Worm (Caenorhabditis elegans) whole organism, L4/young adult: Measurements from ENCODE around the gene Y73F8A.35.
"Not testable (repeated sequence)": the region's sequence is repeated elsewhere in the genome, so short reads cannot be mapped to it uniquely, and the experiment has no call there.

ENCODE experiments used
- W03F9.2 ChIP-seq: fragments of 150-350 bp; optimal IDR thresholded peaks from 2 replicates; lab custom pipeline; 2014; ENCODE audit warnings: missing biosample characterization, missing genetic modification characterization
- dao-5 ChIP-seq: sonication (generic microtip); optimal IDR thresholded peaks from 2 replicates; lab custom pipeline; 2016; ENCODE audit warnings: missing genotype, missing genetic modification characterization, moderate library complexity, missing compliant biosample characterization
- him-1 ChIP-seq: sonication (generic microtip); optimal IDR thresholded peaks from 2 replicates; lab custom pipeline; 2016; ENCODE audit warnings: missing genotype, missing genetic modification reagents, missing genetic modification characterization, missing compliant biosample characterization

The Y73F8A.35 gene

DNA sequence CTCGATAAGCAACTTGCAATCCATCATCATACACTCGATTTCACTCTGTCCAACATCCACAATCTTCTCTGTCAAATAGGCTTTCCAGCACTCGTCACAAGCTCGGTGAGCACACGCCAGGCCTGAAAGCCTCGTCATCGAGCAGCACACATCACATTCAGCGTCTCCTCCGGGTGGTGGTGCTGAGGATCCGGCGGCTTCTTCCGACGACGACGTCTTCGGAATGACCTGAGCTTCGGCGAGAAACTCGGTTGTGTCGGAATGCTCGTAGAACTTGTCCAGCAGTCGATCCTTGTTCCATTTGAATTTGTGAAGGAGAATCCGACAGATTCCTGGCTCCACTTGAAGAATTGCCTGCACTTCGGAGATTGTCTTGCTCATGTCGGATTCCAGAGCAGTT is 12.5 kb downstream of the Y73F8A.35 start:
- TF ChIP-seq W03F9.2 (tag; lab: Kevin White, UChicago) (no peak), dao-5 (tag; lab: Kevin White, UChicago) (no peak), him-1 (tag; lab: Kevin White, UChicago) (no peak)

DNA sequence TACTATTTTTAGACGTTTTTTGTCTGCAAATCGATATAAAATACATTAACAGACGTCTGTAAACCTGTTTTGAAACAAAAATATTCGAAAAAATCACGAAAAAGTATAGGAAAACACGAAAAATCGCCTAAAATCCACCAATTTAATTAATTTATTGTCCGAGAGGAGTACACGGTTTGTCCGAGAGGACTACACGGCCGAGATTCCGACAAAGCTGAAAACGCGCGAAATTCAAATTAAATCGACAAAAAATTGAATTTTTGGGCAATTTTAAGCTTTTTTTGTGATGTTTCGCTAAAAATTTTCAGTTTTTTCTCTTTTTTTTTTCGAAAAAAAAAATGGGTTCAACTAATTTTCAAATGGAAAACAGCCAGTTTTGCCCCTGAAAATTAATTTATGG is 13.3 kb downstream of the Y73F8A.35 start:
- TF ChIP-seq dao-5 (tag; lab: Kevin White, UChicago) (no peak), W03F9.2 (tag; lab: Kevin White, UChicago) (peak; percentile 60), him-1 (tag; lab: Kevin White, UChicago) (peak; percentile 62)

DNA sequence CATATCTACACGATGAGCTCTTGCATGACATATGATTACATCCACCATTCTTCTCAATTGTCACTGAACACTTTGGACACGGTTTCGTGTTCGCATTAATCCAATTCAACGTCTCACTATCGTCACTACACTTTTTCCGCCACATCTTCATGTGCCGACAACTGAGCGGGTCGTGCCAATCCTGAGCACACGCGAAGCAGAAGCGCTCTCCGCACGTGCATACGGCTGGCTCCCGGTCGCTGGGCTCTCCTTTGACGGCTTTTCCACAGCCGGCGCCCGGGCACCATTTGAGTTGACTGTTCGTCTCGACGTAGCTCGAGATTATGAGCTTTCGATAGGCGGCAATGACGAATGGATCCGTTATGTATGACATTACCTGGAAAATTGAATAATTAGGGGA is 14.0 kb downstream of the Y73F8A.35 start:
- no peak for TF ChIP-seq him-1 (tag; lab: Kevin White, UChicago)
- no peak for TF ChIP-seq W03F9.2 (tag; lab: Kevin White, UChicago)
- TF ChIP-seq dao-5 (tag; lab: Kevin White, UChicago), result no peak

DNA sequence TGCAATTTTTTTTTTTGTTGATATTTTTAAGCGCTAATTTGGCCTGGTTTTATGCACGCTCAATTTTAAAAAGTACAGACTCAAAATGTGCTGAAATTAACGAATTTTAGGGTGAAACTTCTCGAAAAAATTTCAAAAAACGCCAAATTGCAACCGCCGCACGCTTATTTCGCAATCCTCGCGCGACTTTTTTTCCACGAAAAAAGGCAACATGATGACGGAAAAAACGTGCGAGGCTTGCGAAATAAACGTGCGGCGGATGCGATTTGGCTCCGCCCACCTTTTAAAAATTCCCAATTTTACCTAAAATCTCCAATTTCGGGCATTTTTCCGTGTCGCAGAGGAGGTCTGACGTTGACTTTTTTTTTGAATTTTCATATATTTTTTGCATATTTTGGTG is 14.8 kb downstream of the Y73F8A.35 start:
- TF ChIP-seq him-1 (tag; lab: Kevin White, UChicago) (no peak), W03F9.2 (tag; lab: Kevin White, UChicago) (no peak), dao-5 (tag; lab: Kevin White, UChicago) (no peak)

DNA sequence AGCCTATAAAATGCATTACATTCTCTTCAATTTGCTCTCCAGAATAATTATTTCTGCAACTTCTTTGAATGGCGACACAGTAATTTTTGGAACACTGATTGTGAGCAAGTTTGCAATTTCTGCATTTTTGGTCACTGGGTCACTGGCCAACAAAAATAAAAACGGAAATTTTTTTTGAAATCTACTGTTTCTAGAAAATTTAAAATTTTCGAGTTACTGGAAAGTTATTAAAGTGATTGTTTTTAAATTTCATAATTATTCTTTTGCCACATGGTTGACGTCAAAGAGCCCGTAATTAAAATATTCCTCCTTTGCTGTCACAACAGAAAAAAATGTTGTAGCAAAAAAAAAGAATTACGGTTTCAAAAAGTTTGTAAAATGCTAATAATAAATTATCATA is 16.0 kb downstream of the Y73F8A.35 start:
- no peak for TF ChIP-seq him-1 (tag; lab: Kevin White, UChicago)

DNA sequence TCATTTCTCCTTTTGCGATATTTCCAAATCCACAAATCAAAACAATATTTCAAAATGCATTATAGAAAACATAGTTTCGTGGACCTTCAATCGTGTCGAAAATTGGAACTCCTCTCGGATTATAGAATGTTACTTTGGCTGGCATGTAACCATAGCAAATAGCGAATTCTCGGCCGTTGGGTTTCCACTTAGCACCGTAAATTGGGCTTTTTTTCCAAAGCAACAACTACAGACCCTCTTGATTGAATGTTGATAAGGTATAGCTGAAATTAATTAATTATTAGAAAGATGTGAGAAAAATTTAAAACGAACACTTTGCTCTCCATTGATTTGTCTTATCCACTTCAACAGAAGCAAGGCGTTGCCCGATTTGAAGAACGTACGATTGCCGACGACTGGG is 18.4 kb downstream of the Y73F8A.35 start, which contains the start of gene Y73F8A.32:
Gene Y73F8A.32 (minus strand): TSS at position 101 of the 400 bp plus-strand sequence.
- not testable (repeated sequence) for TF ChIP-seq dao-5, W03F9.2, him-1 (tag; lab: Kevin White, UChicago)

DNA sequence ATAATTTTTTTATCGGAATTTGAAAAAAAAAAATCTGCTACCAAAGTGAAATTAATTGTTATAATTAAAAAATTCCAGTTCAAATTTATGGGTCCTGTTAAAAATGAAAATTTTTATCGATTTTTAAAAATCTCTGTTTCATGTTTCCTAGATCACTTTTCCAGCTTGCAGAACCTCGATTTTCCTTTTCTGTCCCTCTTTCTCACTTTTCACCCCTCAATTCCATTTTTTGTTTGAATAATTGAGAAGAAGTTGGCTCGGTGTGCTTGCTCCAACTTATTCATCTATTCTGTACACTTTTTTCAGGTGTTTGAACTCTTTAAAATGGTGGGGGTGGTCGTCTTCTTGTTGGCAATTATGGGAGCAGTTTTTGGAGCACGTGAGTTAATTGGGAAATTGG is 42.5 kb downstream of the Y73F8A.35 start, which contains the start of gene acr-24:
Gene acr-24 (plus strand): TSS at position 301 of the 400 bp plus-strand sequence.
- TF ChIP-seq W03F9.2 (tag; lab: Kevin White, UChicago) (no peak), him-1 (tag; lab: Kevin White, UChicago) (no peak), dao-5 (tag; lab: Kevin White, UChicago) (no peak)
